1 fruit fly cellular context compared by ENCODE assay signal in genomic region chr3L:11534391-11535246, dm6.
TF ChIP-seq lines count a peak whose summit lies in the region.

No protein-coding gene starts in this region.

TF ChIP-seq in whole organism, embryonic, 481 proteins besides CTCF, POLR2A, EP300 and RAD21 (continued from another document and continues in another):
- TF ChIP-seq CG10979 (tag; optimal IDR thresholded peaks at IDR 0.05; lab: Kevin White, UChicago) (no peak), Sox100B (GFP tag; optimal IDR thresholded peaks at IDR 0.05; lab: Kevin White, UChicago) (no peak), CG17328 (GFP tag; IDR thresholded peaks at IDR 0.05; lab: Robert Waterston, UW) (no peak), Hand (GFP tag; optimal IDR thresholded peaks at IDR 0.05; lab: Kevin White, UChicago) (no peak), CrebB (tag; optimal IDR thresholded peaks at IDR 0.05; lab: Kevin White, UChicago) (no peak), gcm (GFP tag; optimal IDR thresholded peaks at IDR 0.05; lab: Kevin White, UChicago) (no peak), chm (GFP tag; IDR thresholded peaks at IDR 0.05; lab: Robert Waterston, UW) (peak; percentile 64; the same call in 1 of the 2 replicates), CG8388 (GFP tag; optimal IDR thresholded peaks at IDR 0.05; lab: Kevin White, UChicago) (peak; percentile 23), CG1647 (GFP tag; optimal IDR thresholded peaks at IDR 0.05; lab: Kevin White, UChicago) (no peak), C15 (GFP tag; IDR thresholded peaks at IDR 0.05; lab: Robert Waterston, UW) (no peak), H2.0 (GFP tag; IDR thresholded peaks at IDR 0.05; lab: Robert Waterston, UW) (no peak), salm (tag; optimal IDR thresholded peaks at IDR 0.05; lab: Kevin White, UChicago) (no peak), HLH4C (GFP tag; IDR thresholded peaks at IDR 0.05; lab: Robert Waterston, UW; ENCODE audit: partially characterized antibody) (no peak), en (GFP tag; optimal IDR thresholded peaks at IDR 0.05; lab: Kevin White, UChicago) (no peak), row (GFP tag; IDR thresholded peaks at IDR 0.05; lab: Robert Waterston, UW) (peak; percentile 51; the same call in 2 of the 3 replicates), tap (tag; optimal IDR thresholded peaks at IDR 0.05; lab: Kevin White, UChicago) (no peak), kah (GFP tag; optimal IDR thresholded peaks at IDR 0.05; lab: Kevin White, UChicago) (no peak), CG13287 (GFP tag; IDR thresholded peaks at IDR 0.05; lab: Robert Waterston, UW; ENCODE audit: partially characterized antibody) (peak; percentile 38; the same call in 1 of the 2 replicates), CG15514 (GFP tag; optimal IDR thresholded peaks at IDR 0.05; lab: Kevin White, UChicago) (no peak), Nf-YB (GFP tag; optimal IDR thresholded peaks at IDR 0.05; lab: Kevin White, UChicago) (no peak), eve (GFP tag; optimal IDR thresholded peaks at IDR 0.05; lab: Kevin White, UChicago) (no peak), CG30431 (GFP tag; optimal IDR thresholded peaks at IDR 0.05; lab: Kevin White, UChicago) (no peak), CG11695 (GFP tag; IDR thresholded peaks at IDR 0.05; lab: Robert Waterston, UW) (peak; percentile 85), sr (GFP tag; IDR thresholded peaks at IDR 0.05; lab: Robert Waterston, UW) (peak; percentile 38; the same call in 1 of the 3 replicates), seq (GFP tag; IDR thresholded peaks at IDR 0.05; lab: Robert Waterston, UW) (no peak), kay (GFP tag; optimal IDR thresholded peaks at IDR 0.05; lab: Kevin White, UChicago) (no peak), CG16863 (GFP tag; optimal IDR thresholded peaks at IDR 0.05; lab: Kevin White, UChicago) (no peak), Camta (GFP tag; optimal IDR thresholded peaks at IDR 0.05; lab: Kevin White, UChicago) (no peak), cad (GFP tag; optimal IDR thresholded peaks at IDR 0.05; lab: Kevin White, UChicago) (no peak), E2f1 (GFP tag; IDR thresholded peaks at IDR 0.05; lab: Robert Waterston, UW) (no peak), grau (tag; optimal IDR thresholded peaks at IDR 0.05; lab: Kevin White, UChicago) (peak; percentile 88), Nf-YC (tag; optimal IDR thresholded peaks at IDR 0.05; lab: Kevin White, UChicago) (no peak), ems (GFP tag; optimal IDR thresholded peaks at IDR 0.05; lab: Kevin White, UChicago) (no peak), Poxn (GFP tag; IDR thresholded peaks at IDR 0.05; lab: Robert Waterston, UW) (no peak), CG31224 (GFP tag; IDR thresholded peaks at IDR 0.05; lab: Robert Waterston, UW) (no peak), sna (GFP tag; IDR thresholded peaks at IDR 0.05; lab: Robert Waterston, UW; ENCODE audit: partially characterized antibody) (no peak), dm (GFP tag; optimal IDR thresholded peaks at IDR 0.05; lab: Kevin White, UChicago) (no peak), unpg (GFP tag; optimal IDR thresholded peaks at IDR 0.05; lab: Kevin White, UChicago) (no peak), Optix (GFP tag; IDR thresholded peaks at IDR 0.05; lab: Robert Waterston, UW) (no peak), ase (GFP tag; IDR thresholded peaks at IDR 0.05; lab: Robert Waterston, UW) (no peak), CG12744 (GFP tag; optimal IDR thresholded peaks at IDR 0.05; lab: Kevin White, UChicago) (no peak), CG1602 (GFP tag; optimal IDR thresholded peaks at IDR 0.05; lab: Kevin White, UChicago) (no peak), ac (GFP tag; optimal IDR thresholded peaks at IDR 0.05; lab: Kevin White, UChicago) (no peak), CG7839 (tag; optimal IDR thresholded peaks at IDR 0.05; lab: Kevin White, UChicago) (peak; percentile 48), cg (GFP tag; optimal IDR thresholded peaks at IDR 0.05; lab: Kevin White, UChicago) (peak; percentile 63), CG17829 (tag; optimal IDR thresholded peaks at IDR 0.05; lab: Kevin White, UChicago) (peak; percentile 3), CG2202 (tag; optimal IDR thresholded peaks at IDR 0.05; lab: Kevin White, UChicago) (no peak), ttk (GFP tag; IDR thresholded peaks at IDR 0.05; lab: Robert Waterston, UW) (no peak), CoRest (tag; optimal IDR thresholded peaks at IDR 0.05; lab: Kevin White, UChicago) (peak; percentile 54), ftz-f1 (GFP tag; optimal IDR thresholded peaks at IDR 0.05; lab: Kevin White, UChicago) (peak; percentile 53), gsb-n (tag; optimal IDR thresholded peaks at IDR 0.05; lab: Kevin White, UChicago) (no peak), CG9876 (GFP tag; optimal IDR thresholded peaks at IDR 0.05; lab: Kevin White, UChicago) (no peak), Hr51 (GFP tag; optimal IDR thresholded peaks at IDR 0.05; lab: Kevin White, UChicago) (peak in 1 of 2 experiments; percentile 63), ara (GFP tag; IDR thresholded peaks at IDR 0.05; lab: Robert Waterston, UW) (no peak), jing (GFP tag; optimal IDR thresholded peaks at IDR 0.05; lab: Kevin White, UChicago) (no peak), vnd (GFP tag; IDR thresholded peaks at IDR 0.05; lab: Robert Waterston, UW; ENCODE audit: partially characterized antibody) (no peak), pb (GFP tag; optimal IDR thresholded peaks at IDR 0.05; lab: Kevin White, UChicago) (no peak), Ptx1 (GFP tag; IDR thresholded peaks at IDR 0.05; lab: Robert Waterston, UW) (peak; percentile 31; the same call in 1 of the 2 replicates), CG4730 (GFP tag; IDR thresholded peaks at IDR 0.05; lab: Robert Waterston, UW) (no peak), usp (GFP tag; optimal IDR thresholded peaks at IDR 0.05; lab: Kevin White, UChicago) (no peak), bbx (GFP tag; IDR thresholded peaks at IDR 0.05; lab: Robert Waterston, UW; ENCODE audit: partially characterized antibody) (0 out of 2 replicates have a peak, but pooled peaks have one; percentile 9), Mrtf (GFP tag; IDR thresholded peaks at IDR 0.05; lab: Robert Waterston, UW) (no peak), CG3163 (GFP tag; optimal IDR thresholded peaks at IDR 0.05; lab: Kevin White, UChicago) (no peak), rib (GFP tag; IDR thresholded peaks at IDR 0.05; lab: Robert Waterston, UW) (peak; percentile 25; the same call in 1 of the 2 replicates), Bgb (GFP tag; IDR thresholded peaks at IDR 0.05; lab: Robert Waterston, UW; ENCODE audit: partially characterized antibody) (peak; percentile 55; the same call in 1 of the 2 replicates), Mes4 (GFP tag; optimal IDR thresholded peaks at IDR 0.05; lab: Kevin White, UChicago) (no peak), zen (tag; optimal IDR thresholded peaks at IDR 0.05; lab: Kevin White, UChicago) (no peak), CG2116 (GFP tag; optimal IDR thresholded peaks at IDR 0.05; lab: Kevin White, UChicago) (no peak), CG1792 (GFP tag; optimal IDR thresholded peaks at IDR 0.05; lab: Kevin White, UChicago) (no peak), zfh1 (GFP tag; IDR thresholded peaks at IDR 0.05; lab: Robert Waterston, UW) (0 out of 3 replicates have a peak, but pooled peaks have one; percentile 11), NC2α (GFP tag; optimal IDR thresholded peaks at IDR 0.05; lab: Kevin White, UChicago) (no peak), CG10543 (GFP tag; optimal IDR thresholded peaks at IDR 0.05; lab: Kevin White, UChicago) (peak; percentile 55), Antp (GFP tag; optimal IDR thresholded peaks at IDR 0.05; lab: Kevin White, UChicago) (no peak), luna (GFP tag; optimal IDR thresholded peaks at IDR 0.05; lab: Kevin White, UChicago) (no peak), HLH54F (GFP tag; optimal IDR thresholded peaks at IDR 0.05; lab: Kevin White, UChicago) (no peak), chinmo (GFP tag; IDR thresholded peaks at IDR 0.05; lab: Robert Waterston, UW; ENCODE audit: partially characterized antibody) (peak; percentile 96), pros (GFP tag; optimal IDR thresholded peaks at IDR 0.05; lab: Kevin White, UChicago) (no peak), Dll (GFP tag; IDR thresholded peaks at IDR 0.05; lab: Robert Waterston, UW; ENCODE audit: partially characterized antibody) (peak; percentile 47; the same call in 2 of the 4 replicates), NK7.1 (GFP tag; optimal IDR thresholded peaks at IDR 0.05; lab: Kevin White, UChicago) (no peak), Meics (GFP tag; optimal IDR thresholded peaks at IDR 0.05; lab: Kevin White, UChicago) (no peak), CG7357 (GFP tag; IDR thresholded peaks at IDR 0.05; lab: Robert Waterston, UW) (0 out of 3 replicates have a peak, but pooled peaks have one; percentile 39), gt (GFP tag; IDR thresholded peaks at IDR 0.05; lab: Robert Waterston, UW) (no peak), CG8478 (optimal IDR thresholded peaks at IDR 0.05; lab: Kevin White, UChicago) (no peak), CG15011 (GFP tag; optimal IDR thresholded peaks at IDR 0.05; lab: Kevin White, UChicago) (no peak), CG31441 (GFP tag; IDR thresholded peaks at IDR 0.05; lab: Robert Waterston, UW) (peak; percentile 48), Xrp1 (GFP tag; IDR thresholded peaks at IDR 0.05; lab: Robert Waterston, UW) (no peak), CG4854 (GFP tag; optimal IDR thresholded peaks at IDR 0.05; lab: Kevin White, UChicago) (no peak), exex (tag; optimal IDR thresholded peaks at IDR 0.05; lab: Kevin White, UChicago) (no peak), CG34224 (GFP tag; IDR thresholded peaks at IDR 0.05; lab: Robert Waterston, UW; ENCODE audit: partially characterized antibody) (peak; percentile 54; the same call in 2 of the 3 replicates), so (GFP tag; IDR thresholded peaks at IDR 0.05; lab: Robert Waterston, UW) (no peak), sd (tag; optimal IDR thresholded peaks at IDR 0.05; lab: Kevin White, UChicago) (no peak), CG9437 (GFP tag; optimal IDR thresholded peaks at IDR 0.05; lab: Kevin White, UChicago) (peak; percentile 1), Dip2 (GFP tag; IDR thresholded peaks at IDR 0.05; lab: Robert Waterston, UW) (no peak), cato (GFP tag; optimal IDR thresholded peaks at IDR 0.05; lab: Kevin White, UChicago; ENCODE audit: borderline replicate concordance) (no peak), CG9932 (GFP tag; IDR thresholded peaks at IDR 0.05; lab: Robert Waterston, UW) (peak; percentile 53; the same call in 1 of the 2 replicates), emc (GFP tag; optimal IDR thresholded peaks at IDR 0.05; lab: Kevin White, UChicago) (no peak), CG6254 (GFP tag; optimal IDR thresholded peaks at IDR 0.05; lab: Kevin White, UChicago) (no peak), CG5180 (GFP tag; optimal IDR thresholded peaks at IDR 0.05; lab: Kevin White, UChicago) (no peak), BEAF-32 (GFP tag; optimal IDR thresholded peaks at IDR 0.05; lab: Kevin White, UChicago) (no peak), CG17568 (GFP tag; optimal IDR thresholded peaks at IDR 0.05; lab: Kevin White, UChicago) (no peak), az2 (GFP tag; optimal IDR thresholded peaks at IDR 0.05; lab: Kevin White, UChicago) (peak; percentile 21), peb (GFP tag; IDR thresholded peaks at IDR 0.05; lab: Robert Waterston, UW) (no peak), mld (GFP tag; IDR thresholded peaks at IDR 0.05; lab: Robert Waterston, UW; ENCODE audit: partially characterized antibody) (no peak), Sry-δ (GFP tag; optimal IDR thresholded peaks at IDR 0.05; lab: Kevin White, UChicago) (no peak), dati (GFP tag; IDR thresholded peaks at IDR 0.05; lab: Robert Waterston, UW) (no peak), ham (GFP tag; IDR thresholded peaks at IDR 0.05; lab: Robert Waterston, UW) (no peak), croc (GFP tag; conservative IDR thresholded peaks at IDR 0.05; lab: Robert Waterston, UW) (no peak), Atf6 (GFP tag; IDR thresholded peaks at IDR 0.05; lab: Robert Waterston, UW) (no peak), CG17912 (GFP tag; optimal IDR thresholded peaks at IDR 0.05; lab: Kevin White, UChicago) (no peak), CG12659 (GFP tag; optimal IDR thresholded peaks at IDR 0.05; lab: Kevin White, UChicago) (peak; percentile 22), Awh (GFP tag; IDR thresholded peaks at IDR 0.05; lab: Robert Waterston, UW) (0 out of 2 replicates have a peak, but pooled peaks have one; percentile 7), CG9817 (tag; optimal IDR thresholded peaks at IDR 0.05; lab: Kevin White, UChicago) (no peak), inv (GFP tag; IDR thresholded peaks at IDR 0.05; lab: Robert Waterston, UW; ENCODE audit: partially characterized antibody) (no peak), nerfin-1 (tag; optimal IDR thresholded peaks at IDR 0.05; lab: Kevin White, UChicago) (no peak), cwo (GFP tag; optimal IDR thresholded peaks at IDR 0.05; lab: Kevin White, UChicago) (no peak), Jarid2 (GFP tag; optimal IDR thresholded peaks at IDR 0.05; lab: Kevin White, UChicago) (peak; percentile 68), tgo (GFP tag; IDR thresholded peaks at IDR 0.05; lab: Robert Waterston, UW) (0 out of 3 replicates have a peak, but pooled peaks have one; percentile 25), Lpt (GFP tag; optimal IDR thresholded peaks at IDR 0.05; lab: Kevin White, UChicago) (no peak), CG16815 (GFP tag; optimal IDR thresholded peaks at IDR 0.05; lab: Kevin White, UChicago) (no peak), slp2 (GFP tag; optimal IDR thresholded peaks at IDR 0.05; lab: Kevin White, UChicago) (no peak), maf-S (GFP tag; optimal IDR thresholded peaks at IDR 0.05; lab: Kevin White, UChicago) (no peak), lmd (GFP tag; IDR thresholded peaks at IDR 0.05; lab: Robert Waterston, UW) (peak; percentile 48; the same call in 1 of the 2 replicates), caup (GFP tag; optimal IDR thresholded peaks at IDR 0.05; lab: Kevin White, UChicago; ENCODE audit: severe bottlenecking) (no peak), scrt (GFP tag; optimal IDR thresholded peaks at IDR 0.05; lab: Kevin White, UChicago) (no peak), CG15479 (GFP tag; optimal IDR thresholded peaks at IDR 0.05; lab: Kevin White, UChicago) (no peak), CG16813 (GFP tag; IDR thresholded peaks at IDR 0.05; lab: Robert Waterston, UW; ENCODE audit: partially characterized antibody) (no peak), dysf (GFP tag; IDR thresholded peaks at IDR 0.05; lab: Robert Waterston, UW) (peak; percentile 46; the same call in 2 of the 3 replicates), CG4282 (GFP tag; optimal IDR thresholded peaks at IDR 0.05; lab: Kevin White, UChicago) (no peak), lab (GFP tag; optimal IDR thresholded peaks at IDR 0.05; lab: Kevin White, UChicago) (no peak), CG6683 (GFP tag; optimal IDR thresholded peaks at IDR 0.05; lab: Kevin White, UChicago) (no peak), B-H2 (GFP tag; optimal IDR thresholded peaks at IDR 0.05; lab: Kevin White, UChicago) (no peak), CG1233 (GFP tag; optimal IDR thresholded peaks at IDR 0.05; lab: Kevin White, UChicago) (peak; percentile 2), corto (GFP tag; optimal IDR thresholded peaks at IDR 0.05; lab: Kevin White, UChicago) (no peak)
